Fruit fly (Drosophila melanogaster) whole organism, pupa: Measurements from ENCODE around the gene CG13056.

Experiments
- CG10348 ChIP-seq: fragments of 200-800 bp; sonication (Bioruptor generic); IDR thresholded peaks from 2 replicates; pipeline ENCODE4 v1.3.6; 2022; ENCODE audit warnings: missing biosample characterization, missing genetic modification characterization
- CG12605 ChIP-seq: fragments of 200-800 bp; sonication (Bioruptor generic); IDR thresholded peaks from 2 replicates; pipeline ENCODE4 v1.3.6; 2022; ENCODE audit warnings: missing biosample characterization, missing genetic modification characterization
- CG13204 ChIP-seq: fragments of 200-800 bp; sonication (Bioruptor generic); optimal IDR thresholded peaks from 2 replicates; lab custom pipeline; 2018; ENCODE audit warnings: missing biosample characterization, mild to moderate bottlenecking, missing genetic modification characterization, moderate library complexity
- CG14655 ChIP-seq: fragments of 200-800 bp; sonication (Bioruptor generic); optimal IDR thresholded peaks from 3 replicates; lab custom pipeline; 2017; ENCODE audit warnings: mild to moderate bottlenecking, missing biosample characterization, missing genetic modification reagents, missing genetic modification characterization
- CG15710 ChIP-seq: fragments of 200-800 bp; sonication (Bioruptor generic); optimal IDR thresholded peaks from 2 replicates; lab custom pipeline; 2018; ENCODE audit warnings: missing biosample characterization, mild to moderate bottlenecking, missing genetic modification characterization, moderate library complexity
- CG17806 ChIP-seq: fragments of 200-800 bp; sonication (Bioruptor generic); optimal IDR thresholded peaks from 2 replicates; lab custom pipeline; 2018; ENCODE audit warnings: missing biosample characterization, mild to moderate bottlenecking, missing genetic modification characterization, moderate library complexity
- CG32121 ChIP-seq: fragments of 200-800 bp; sonication (Bioruptor generic); IDR thresholded peaks from 2 replicates; pipeline ENCODE4 v1.3.6; 2022; ENCODE audit warnings: missing biosample characterization, missing genetic modification characterization
- CG34367 ChIP-seq: fragments of 200-800 bp; sonication (Bioruptor generic); optimal IDR thresholded peaks from 2 replicates; lab custom pipeline; 2018; ENCODE audit warnings: missing biosample characterization, mild to moderate bottlenecking, missing genetic modification characterization
- CG4496 ChIP-seq: fragments of 200-800 bp; sonication (Bioruptor generic); IDR thresholded peaks from 3 replicates; pipeline ENCODE4 v1.3.6; 2022; ENCODE audit warnings: missing biosample characterization, missing genetic modification characterization
- CG8159 ChIP-seq: fragments of 200-800 bp; sonication (Bioruptor generic); optimal IDR thresholded peaks from 3 replicates; lab custom pipeline; 2018; ENCODE audit warnings: missing biosample characterization, mild to moderate bottlenecking, missing genetic modification characterization, moderate library complexity
- CG8301 ChIP-seq: fragments of 200-800 bp; sonication (Bioruptor generic); optimal IDR thresholded peaks from 2 replicates; lab custom pipeline; 2018; ENCODE audit warnings: missing biosample characterization, mild to moderate bottlenecking, missing genetic modification characterization
- CG9948 ChIP-seq: fragments of 200-800 bp; sonication (Bioruptor generic); optimal IDR thresholded peaks from 2 replicates; lab custom pipeline; 2018; ENCODE audit warnings: missing biosample characterization, mild to moderate bottlenecking, missing genetic modification characterization, moderate library complexity
- D1 ChIP-seq: fragments of 200-800 bp; sonication (Bioruptor generic); optimal IDR thresholded peaks from 2 replicates; lab custom pipeline; 2018; ENCODE audit warnings: missing biosample characterization, mild to moderate bottlenecking, missing genetic modification characterization, moderate library complexity
- EcR ChIP-seq: fragments of 200-800 bp; sonication (Bioruptor generic); optimal IDR thresholded peaks from 3 replicates; lab custom pipeline; 2019; ENCODE audit warnings: missing biosample characterization, missing genetic modification characterization, mild to moderate bottlenecking, moderate library complexity, missing genetic modification reagents
- Ets98B ChIP-seq: fragments of 200-800 bp; sonication (Bioruptor generic); IDR thresholded peaks from 2 replicates; pipeline ENCODE4 v1.3.6; 2022; ENCODE audit warnings: missing biosample characterization, missing genetic modification characterization
- Pif1A ChIP-seq: fragments of 200-800 bp; sonication (Bioruptor generic); optimal IDR thresholded peaks from 3 replicates; lab custom pipeline; 2016; ENCODE audit warnings: missing biosample characterization, missing genetic modification characterization
- Pif1B ChIP-seq: fragments of 200-800 bp; sonication (Bioruptor generic); optimal IDR thresholded peaks from 3 replicates; lab custom pipeline; 2016; ENCODE audit warnings: missing biosample characterization, missing genetic modification characterization
- Snoo ChIP-seq: fragments of 200-800 bp; sonication (Bioruptor generic); optimal IDR thresholded peaks from 3 replicates; lab custom pipeline; 2017; ENCODE audit warnings: missing biosample characterization, mild to moderate bottlenecking, missing genetic modification characterization, inconsistent platforms
- fd96Ca ChIP-seq: fragments of 200-800 bp; sonication (Bioruptor generic); IDR thresholded peaks from 3 replicates; pipeline ENCODE4 v1.3.6; 2022; ENCODE audit warnings: missing biosample characterization, missing genetic modification characterization
- gl ChIP-seq: fragments of 200-800 bp; sonication (Bioruptor generic); optimal IDR thresholded peaks from 2 replicates; lab custom pipeline; 2018; ENCODE audit warnings: missing biosample characterization, mild to moderate bottlenecking, missing genetic modification characterization
- rn ChIP-seq: fragments of 200-800 bp; sonication (Bioruptor generic); IDR thresholded peaks from 2 replicates; pipeline ENCODE4 v1.3.6; 2022; ENCODE audit warnings: missing biosample characterization, missing genetic modification characterization

CG13056 gene

DNA sequence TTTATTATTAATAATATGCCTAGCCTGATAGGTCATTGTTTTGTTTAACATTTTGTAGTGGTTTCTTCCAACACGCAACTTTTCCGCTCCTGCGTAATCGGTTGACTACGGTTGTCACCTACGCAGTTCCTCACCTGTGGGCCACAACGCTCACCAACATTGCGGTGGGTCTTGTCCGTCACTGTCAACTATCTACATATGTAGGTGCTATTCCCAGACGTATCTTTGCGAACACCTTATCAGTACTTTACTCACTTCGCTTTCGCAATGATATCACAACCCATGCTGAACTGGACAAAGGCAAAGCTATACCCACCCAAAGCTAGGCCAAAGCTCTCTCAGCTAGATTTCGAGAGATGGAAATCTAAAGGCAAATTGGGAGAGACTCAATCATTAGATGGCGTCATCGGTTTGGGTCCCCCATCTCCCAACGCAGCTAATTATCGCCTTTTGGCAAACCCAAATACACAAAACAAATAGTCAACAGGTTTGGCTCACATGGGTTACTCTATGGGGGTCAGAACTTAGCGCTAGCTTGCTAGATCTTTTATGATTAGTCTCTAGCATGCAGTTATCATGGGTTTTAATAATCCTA is 23.2 kb downstream of the CG13056 start:
- TF ChIP-seq fd96Ca (GFP tag; lab: Robert Waterston, UW) (0 out of 3 replicates have a peak, but pooled peaks have one; percentile 9), CG12605 (GFP tag; lab: Robert Waterston, UW) (no peak)
- TF ChIP-seq, all 21 proteins: peak for 1

DNA sequence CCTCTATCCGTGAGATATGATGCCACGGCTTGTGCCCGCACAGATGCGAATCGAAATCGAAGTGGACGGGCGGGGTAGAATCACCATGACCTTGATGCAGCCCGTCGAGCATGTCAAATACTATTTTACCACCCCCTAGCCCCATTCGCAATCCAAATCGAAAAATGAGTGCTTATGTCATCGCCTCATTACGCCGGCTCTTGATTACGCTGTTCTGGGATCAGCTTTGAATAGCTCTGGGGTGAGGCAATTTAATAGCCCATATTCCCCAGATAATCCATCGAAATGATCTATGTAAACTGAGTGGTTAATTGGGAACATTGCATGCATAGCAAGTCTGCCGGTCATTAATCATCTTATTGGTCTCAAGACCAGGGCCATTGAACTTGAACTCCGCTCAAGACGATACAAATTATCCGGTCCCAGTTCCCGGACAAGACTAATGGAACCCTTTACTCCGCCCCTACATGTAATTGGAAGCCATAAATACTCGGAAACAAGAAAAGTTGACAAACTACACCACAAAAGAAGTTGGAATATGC is 24.1 kb downstream of the CG13056 start:
- TF ChIP-seq EcR (GFP tag; lab: Kevin White, UChicago) (peak; percentile 91), CG32121 (no peak), CG12605 (GFP tag; lab: Robert Waterston, UW) (no peak), Snoo (tag; lab: Kevin White, UChicago) (no peak)

DNA sequence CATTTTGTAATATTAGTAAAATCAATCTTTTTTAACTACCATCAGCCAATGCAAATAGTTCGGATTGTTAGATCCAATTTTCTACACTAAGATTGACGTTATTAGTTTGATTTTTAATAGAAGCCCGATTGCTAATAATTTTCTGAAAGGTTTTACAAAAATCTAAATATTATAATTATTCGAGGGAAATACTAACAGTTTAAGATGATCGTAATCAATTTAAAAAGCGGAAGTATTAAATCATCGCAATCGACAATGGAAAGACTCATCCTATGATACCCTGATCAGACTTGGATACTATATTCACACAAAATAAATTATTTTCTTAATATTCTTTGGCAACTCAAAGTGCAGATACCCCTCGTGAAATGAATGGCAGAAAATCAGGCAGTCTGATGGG is 24.7 kb downstream of the CG13056 start:
- TF ChIP-seq CG14655 (GFP tag; lab: Kevin White, UChicago) (no peak), CG17806 (tag; lab: Kevin White, UChicago) (no peak), Pif1A (GFP tag; lab: Kevin White, UChicago) (no peak), CG10348 (no peak), CG13204 (GFP tag; lab: Kevin White, UChicago) (no peak), Ets98B (GFP tag; lab: Robert Waterston, UW) (no peak), CG9948 (tag; lab: Kevin White, UChicago) (peak; percentile 27), CG32121 (no peak), CG8301 (tag; lab: Kevin White, UChicago) (no peak), rn (GFP tag; lab: Robert Waterston, UW) (no peak), Pif1B (GFP tag; lab: Kevin White, UChicago) (no peak), fd96Ca (GFP tag; lab: Robert Waterston, UW) (no peak), CG15710 (peak; percentile 16), CG34367 (tag; lab: Kevin White, UChicago) (no peak), CG4496 (GFP tag; lab: Robert Waterston, UW) (no peak), CG8159 (tag; lab: Kevin White, UChicago) (peak; percentile 62), D1 (tag; lab: Kevin White, UChicago) (peak; percentile 52), gl (tag; lab: Kevin White, UChicago) (no peak), EcR (GFP tag; lab: Kevin White, UChicago) (no peak)

DNA sequence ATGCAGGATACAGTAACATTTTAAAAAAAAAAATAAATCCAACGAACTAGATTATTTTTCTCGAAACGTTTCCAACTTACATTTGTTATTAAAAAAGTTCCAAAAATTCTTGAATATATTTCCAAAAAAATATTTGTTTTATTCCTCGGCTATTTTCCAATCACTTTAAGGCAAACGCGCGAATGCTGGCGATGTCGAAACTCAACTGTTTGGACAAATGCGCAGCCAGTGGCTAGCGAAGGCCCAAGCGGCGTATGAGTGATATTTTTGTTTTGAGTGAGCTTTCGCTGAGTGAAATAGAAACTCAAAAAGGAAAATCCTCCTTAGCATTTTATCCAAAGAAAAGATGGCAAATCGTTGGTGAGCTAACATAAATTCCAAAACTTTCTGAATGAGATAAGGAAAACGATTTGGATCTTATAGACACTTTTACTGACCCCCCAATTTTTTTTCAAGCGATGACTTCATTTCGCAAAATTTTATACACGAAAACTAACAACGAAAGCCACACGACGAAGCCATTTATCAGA is 26.2 kb downstream of the CG13056 start, which contains the start of gene ringer:
TSS of gene ringer (minus strand) at position 210 of the 530 bp plus-strand sequence.
- TF ChIP-seq CG9948 (tag; lab: Kevin White, UChicago) (no peak), CG32121 (no peak), CG15710 (no peak), CG17806 (tag; lab: Kevin White, UChicago) (no peak), gl (tag; lab: Kevin White, UChicago) (no peak), EcR (GFP tag; lab: Kevin White, UChicago) (no peak), CG13204 (GFP tag; lab: Kevin White, UChicago) (no peak), CG8159 (tag; lab: Kevin White, UChicago) (no peak), CG4496 (GFP tag; lab: Robert Waterston, UW) (no peak), CG14655 (GFP tag; lab: Kevin White, UChicago) (no peak)
- TF ChIP-seq, all 21 proteins: peak for 0

DNA sequence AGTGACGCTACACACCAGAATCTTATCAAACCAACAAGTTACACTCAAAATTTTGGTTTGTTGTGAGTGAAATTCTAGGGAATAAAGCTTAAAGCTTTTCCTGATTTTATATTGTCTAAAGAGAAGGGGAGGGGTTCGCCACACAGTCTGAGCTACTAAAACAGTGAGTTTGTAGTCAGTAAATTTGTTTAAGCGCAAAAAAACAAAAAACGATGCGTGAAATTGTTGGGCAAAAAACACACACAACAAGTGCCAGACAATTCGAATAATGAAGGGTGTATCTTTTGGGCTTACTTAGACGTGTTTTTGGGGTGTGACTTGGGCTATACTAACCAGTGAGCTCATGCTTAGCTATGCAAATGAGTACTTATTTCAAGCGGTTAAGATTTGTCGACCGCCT is 26.7 kb downstream of the CG13056 start:
- no peak for TF ChIP-seq CG13204 (GFP tag; lab: Kevin White, UChicago)
- no peak for TF ChIP-seq D1 (tag; lab: Kevin White, UChicago)
- no peak for TF ChIP-seq CG8159 (tag; lab: Kevin White, UChicago)
- TF ChIP-seq CG17806 (tag; lab: Kevin White, UChicago): no peak
- TF ChIP-seq Pif1B (GFP tag; lab: Kevin White, UChicago): no peak
- no peak for TF ChIP-seq CG14655 (GFP tag; lab: Kevin White, UChicago)
- TF ChIP-seq EcR (GFP tag; lab: Kevin White, UChicago): no peak
- TF ChIP-seq gl (tag; lab: Kevin White, UChicago): no peak
- no peak for TF ChIP-seq CG4496 (GFP tag; lab: Robert Waterston, UW)
- TF ChIP-seq CG32121: no peak
- TF ChIP-seq CG12605 (GFP tag; lab: Robert Waterston, UW): no peak
- no peak for TF ChIP-seq fd96Ca (GFP tag; lab: Robert Waterston, UW)

DNA sequence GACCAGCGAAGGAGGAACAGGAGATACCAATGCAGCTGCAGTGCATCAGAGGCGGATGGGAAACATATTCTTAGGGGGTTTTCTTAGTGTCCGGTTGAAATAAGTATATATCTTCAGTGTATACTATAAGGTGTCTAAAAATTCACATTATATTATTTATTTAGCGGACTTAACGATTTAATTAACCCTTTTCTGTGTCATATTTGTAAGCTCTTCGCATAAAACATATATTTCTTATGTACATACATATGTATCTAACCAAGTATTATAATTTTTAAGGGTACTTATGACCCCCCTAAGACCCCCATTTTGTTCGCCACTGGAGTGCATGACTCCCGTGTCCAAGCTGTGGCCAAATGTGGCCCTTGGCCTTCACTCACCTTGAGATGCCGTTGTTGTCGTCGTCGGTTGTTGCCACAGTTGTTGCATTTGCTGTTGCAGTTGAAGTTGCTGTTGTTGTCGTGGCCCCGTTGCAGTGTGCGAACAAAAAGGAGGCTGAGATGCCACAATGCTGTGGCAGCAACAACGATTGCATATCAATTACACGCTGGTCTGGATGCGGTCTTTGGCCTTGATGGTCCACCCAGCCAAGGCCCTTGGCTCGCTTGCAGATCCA is 28.2 kb downstream of the CG13056 start:
- TF ChIP-seq CG8159 (tag; lab: Kevin White, UChicago): peak; percentile 98
- TF ChIP-seq rn (GFP tag; lab: Robert Waterston, UW): no peak
- peak; percentile 91 for TF ChIP-seq EcR (GFP tag; lab: Kevin White, UChicago)
- TF ChIP-seq CG14655 (GFP tag; lab: Kevin White, UChicago): peak; percentile 83
- TF ChIP-seq CG12605 (GFP tag; lab: Robert Waterston, UW): no peak
- no peak for TF ChIP-seq CG10348
- no peak for TF ChIP-seq CG32121
- TF ChIP-seq CG8301 (tag; lab: Kevin White, UChicago): peak; percentile 67
- peak; percentile 94 for TF ChIP-seq CG17806 (tag; lab: Kevin White, UChicago)
- TF ChIP-seq CG13204 (GFP tag; lab: Kevin White, UChicago): peak; percentile 90
- peak; percentile 97 for TF ChIP-seq CG15710
- peak; percentile 84 for TF ChIP-seq Pif1B (GFP tag; lab: Kevin White, UChicago)
- TF ChIP-seq CG34367 (tag; lab: Kevin White, UChicago): peak; percentile 95
- peak; percentile 73 for TF ChIP-seq Snoo (tag; lab: Kevin White, UChicago)
- TF ChIP-seq D1 (tag; lab: Kevin White, UChicago): peak; percentile 93
- peak; percentile 86 for TF ChIP-seq gl (tag; lab: Kevin White, UChicago)
- peak; percentile 83 for TF ChIP-seq Pif1A (GFP tag; lab: Kevin White, UChicago)
- TF ChIP-seq fd96Ca (GFP tag; lab: Robert Waterston, UW): 0 out of 3 replicates have a peak, but pooled peaks have one; percentile 22
- TF ChIP-seq CG4496 (GFP tag; lab: Robert Waterston, UW): no peak
- TF ChIP-seq Ets98B (GFP tag; lab: Robert Waterston, UW): no peak
- TF ChIP-seq CG9948 (tag; lab: Kevin White, UChicago): peak; percentile 98
